Worm (Caenorhabditis elegans): ENCODE measurements around the gene C34C6.3.

The C34C6.3 gene

DNA sequence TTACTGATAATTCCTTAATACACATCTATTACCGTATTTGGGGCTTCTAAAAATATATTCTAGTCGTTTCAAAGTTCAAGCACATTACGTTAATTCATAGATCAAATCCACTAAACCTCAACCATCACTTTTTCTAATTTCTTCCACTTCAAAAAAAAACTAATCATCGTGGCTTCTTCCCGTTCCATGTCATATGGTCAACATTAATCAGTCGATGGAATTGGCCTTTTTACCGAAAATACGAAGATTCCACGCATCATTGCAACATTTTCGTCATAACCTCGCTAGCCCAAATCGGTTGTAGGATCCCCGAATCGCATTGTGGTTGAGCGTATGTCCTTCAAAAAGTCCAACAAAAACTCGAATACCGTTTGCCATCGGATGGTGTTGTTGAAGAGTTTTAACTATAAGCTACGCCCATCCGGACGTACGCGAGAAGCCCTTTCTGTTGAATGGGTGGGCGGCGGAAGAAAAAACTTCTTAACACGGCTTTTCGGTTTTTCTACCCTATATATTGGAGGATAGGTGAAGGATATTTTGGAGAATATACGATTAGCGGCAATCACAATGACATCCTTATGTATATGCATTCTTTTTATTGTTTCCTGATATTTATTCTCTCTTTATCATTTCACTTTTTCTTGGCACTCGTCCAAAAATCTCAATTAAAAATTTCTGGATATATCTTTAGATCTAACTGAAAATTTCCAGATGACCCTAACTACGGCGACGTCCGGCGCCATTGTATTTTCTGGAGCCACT is 40.8 kb downstream of the C34C6.3 start, which contains the start of gene rol-6:
Gene rol-6, plus strand, starts transcription at position 712 of the 762 bp plus-strand sequence.
- TF ChIP-seq rcor-1 (GFP tag; IDR thresholded peaks at IDR 0.05), result no peak
- no peak for TF ChIP-seq rpc-1 (optimal IDR thresholded peaks at IDR 0.05)
- no peak for TF ChIP-seq rpc-1 (tag; optimal IDR thresholded peaks at IDR 0.05)
- no peak for TF ChIP-seq egl-44 (GFP tag; IDR thresholded peaks at IDR 0.05)
- no peak for TF ChIP-seq lin-54 (GFP tag; optimal IDR thresholded peaks at IDR 0.05)
- TF ChIP-seq efl-1 (GFP tag; optimal IDR thresholded peaks at IDR 0.05), result no peak
- TF ChIP-seq ceh-79 (tag; optimal IDR thresholded peaks at IDR 0.05), result no peak
- no peak for TF ChIP-seq ceh-27 (GFP tag; optimal IDR thresholded peaks at IDR 0.05)
- TF ChIP-seq F22D6.2 (tag; optimal IDR thresholded peaks at IDR 0.05), result no peak
- no peak for TF ChIP-seq let-526 (GFP tag; IDR thresholded peaks at IDR 0.05)
- no peak for TF ChIP-seq bed-1 (GFP tag; IDR thresholded peaks at IDR 0.05)
- TF ChIP-seq B0035.1 (tag; optimal IDR thresholded peaks at IDR 0.05), result no peak
- no peak for TF ChIP-seq mes-4 (tag; optimal IDR thresholded peaks at IDR 0.05)
- TF ChIP-seq nfya-2 (GFP tag; IDR thresholded peaks at IDR 0.05), result no peak
- no peak for TF ChIP-seq tbp1 (GFP tag; optimal IDR thresholded peaks at IDR 0.05)
- TF ChIP-seq sptf-2 (GFP tag; optimal IDR thresholded peaks at IDR 0.05), result no peak
- no peak for TF ChIP-seq bed-2 (GFP tag; IDR thresholded peaks at IDR 0.05)
- TF ChIP-seq dpl-1 (GFP tag; optimal IDR thresholded peaks at IDR 0.05), result no peak
- TF ChIP-seq nhr-90 (tag; optimal IDR thresholded peaks at IDR 0.05), result no peak
- no peak for TF ChIP-seq pbrm-1 (GFP tag; IDR thresholded peaks at IDR 0.05)
- no peak for TF ChIP-seq ztf-26 (tag; optimal IDR thresholded peaks at IDR 0.05)

DNA sequence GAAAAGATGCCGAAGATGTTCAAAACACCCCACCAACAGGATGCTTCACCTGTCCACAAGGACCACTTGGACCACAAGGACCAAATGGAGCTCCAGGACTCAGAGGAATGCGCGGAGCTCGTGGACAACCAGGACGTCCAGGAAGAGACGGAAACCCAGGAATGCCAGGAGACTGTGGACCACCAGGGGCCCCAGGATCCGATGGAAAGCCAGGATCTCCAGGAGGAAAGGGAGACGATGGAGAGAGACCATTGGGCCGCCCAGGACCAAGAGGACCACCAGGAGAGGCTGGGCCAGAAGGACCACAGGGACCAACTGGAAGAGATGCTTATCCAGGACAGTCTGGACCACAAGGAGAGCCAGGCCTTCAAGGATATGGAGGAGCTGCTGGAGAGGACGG is 41.9 kb downstream of the C34C6.3 start:
- TF ChIP-seq lin-35 (GFP tag; optimal IDR thresholded peaks at IDR 0.05) (no peak), F52B5.7 (tag; optimal IDR thresholded peaks at IDR 0.05) (no peak), zfh-2 (GFP tag; conservative IDR thresholded peaks at IDR 0.05) (peak; percentile 87), egrh-3 (GFP tag; IDR thresholded peaks at IDR 0.05) (peak; percentile 68; the same call in 1 of the 2 replicates), Y53F4B.3 (GFP tag; IDR thresholded peaks at IDR 0.05) (no peak), nhr-179 (tag; optimal IDR thresholded peaks at IDR 0.05) (no peak), mcd-1 (GFP tag; IDR thresholded peaks at IDR 0.05) (no peak), akir-1 (GFP tag; optimal IDR thresholded peaks at IDR 0.05) (no peak), F37B4.10 (GFP tag; IDR thresholded peaks at IDR 0.05) (no peak), let-526 (GFP tag; IDR thresholded peaks at IDR 0.05) (no peak), efl-1 (GFP tag; optimal IDR thresholded peaks at IDR 0.05) (no peak), hlh-26 (GFP tag; conservative IDR thresholded peaks at IDR 0.05) (no peak), ztf-18 (tag; optimal IDR thresholded peaks at IDR 0.05) (no peak), dpff-1 (tag; optimal IDR thresholded peaks at IDR 0.05) (no peak), sptf-2 (GFP tag; optimal IDR thresholded peaks at IDR 0.05) (no peak), mes-4 (tag; optimal IDR thresholded peaks at IDR 0.05) (no peak), repo-1 (tag; optimal IDR thresholded peaks at IDR 0.05) (no peak)

DNA sequence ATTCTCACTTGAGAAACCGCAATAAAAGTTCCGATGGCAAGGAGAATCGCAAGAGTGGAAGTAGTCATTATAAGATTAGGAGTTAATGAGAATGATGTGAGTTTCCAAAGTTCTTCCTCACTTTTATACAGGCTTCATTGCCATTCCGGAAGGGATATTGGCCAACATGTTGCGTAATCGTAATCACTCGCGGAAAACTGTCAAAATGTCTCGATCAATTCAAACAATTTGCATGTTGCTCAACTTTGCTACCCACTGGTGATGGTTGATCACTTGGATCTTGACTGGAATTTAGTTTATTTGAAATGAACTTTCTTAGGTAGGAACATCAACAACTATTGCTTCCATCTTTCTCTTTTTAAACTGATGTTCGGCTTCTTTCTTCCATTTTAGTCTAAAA is 45.7 kb downstream of the C34C6.3 start, which contains the start of gene idpb-4:
Gene idpb-4, minus strand, starts transcription at position 101 of the 400 bp plus-strand sequence.
- no peak for TF ChIP-seq ZK185.1 (tag; optimal IDR thresholded peaks at IDR 0.05; ENCODE audit: poor library complexity, severe bottlenecking)
- TF ChIP-seq D2030.7 (GFP tag; IDR thresholded peaks at IDR 0.05), result no peak
- TF ChIP-seq zfh-2 (GFP tag; conservative IDR thresholded peaks at IDR 0.05), result no peak
- no peak for TF ChIP-seq nhr-90 (tag; optimal IDR thresholded peaks at IDR 0.05)
- TF ChIP-seq bed-1 (GFP tag; IDR thresholded peaks at IDR 0.05), result no peak
- TF ChIP-seq atf-7 (tag; optimal IDR thresholded peaks at IDR 0.05), result no peak
- TF ChIP-seq snpc-1.1 (tag; optimal IDR thresholded peaks at IDR 0.05; ENCODE audit: insufficient read depth), result no peak
- TF ChIP-seq mcd-1 (GFP tag; IDR thresholded peaks at IDR 0.05), result no peak
- no peak for TF ChIP-seq B0336.3 (GFP tag; IDR thresholded peaks at IDR 0.05)
- no peak for TF ChIP-seq nhr-80 (tag; optimal IDR thresholded peaks at IDR 0.05)
- TF ChIP-seq nhr-120 (GFP tag; IDR thresholded peaks at IDR 0.05), result no peak
